Worm (Caenorhabditis elegans): Measurements from ENCODE around the gene vep-2.

vep-2 gene

ce11 chrX:3678507-3679175 lies 50.5 kb downstream of the vep-2 start, which contains the start of gene tag-52 (continued):
- TF ChIP-seq mef-2 (tag; optimal IDR thresholded peaks at IDR 0.05) (no peak), sox-4 (tag; optimal IDR thresholded peaks at IDR 0.05) (no peak), fkh-8 (tag; optimal IDR thresholded peaks at IDR 0.05) (peak; percentile 17), ets-5 (GFP tag; IDR thresholded peaks at IDR 0.05) (no peak), lsy-2 (tag; optimal IDR thresholded peaks at IDR 0.05) (peak in 1 of 2 experiments; percentile 29), dsc-1 (tag; optimal IDR thresholded peaks at IDR 0.05) (no peak), fkh-10 (GFP tag; optimal IDR thresholded peaks at IDR 0.05) (no peak), ceh-88 (GFP tag; IDR thresholded peaks at IDR 0.05) (no peak), nhr-28 (tag; optimal IDR thresholded peaks at IDR 0.05) (no peak), efl-1 (optimal IDR thresholded peaks at IDR 0.05) (peak in 1 of 2 experiments; percentile 65), efl-1 (GFP tag; optimal IDR thresholded peaks at IDR 0.05 in 1 of 2) (peak; percentile 68 to 97), grh-1 (GFP tag; IDR thresholded peaks at IDR 0.05) (no peak), egl-27 (tag; optimal IDR thresholded peaks at IDR 0.05) (no peak), nhr-47 (tag; optimal IDR thresholded peaks at IDR 0.05) (peak; percentile 27), snu-23 (GFP tag; optimal IDR thresholded peaks at IDR 0.05) (peak; percentile 60), ztf-11 (tag; optimal IDR thresholded peaks at IDR 0.05) (no peak), nhr-19 (GFP tag; conservative IDR thresholded peaks at IDR 0.05) (peak; percentile 40), tbx-2 (tag; optimal IDR thresholded peaks at IDR 0.05) (peak; percentile 33), nhr-85 (tag) (peak; percentile 94), lin-14 (GFP tag; optimal IDR thresholded peaks at IDR 0.05) (peak; percentile 90), pag-3 (tag; optimal IDR thresholded peaks at IDR 0.05; ENCODE audit: borderline replicate concordance, insufficient read depth) (no peak), isw-1 (GFP tag; IDR thresholded peaks at IDR 0.05) (no peak), nhr-90 (tag; optimal IDR thresholded peaks at IDR 0.05; ENCODE audit: poor library complexity) (peak; percentile 39)

Measured in whole organism, L1 larva.